Worm (Caenorhabditis elegans): ENCODE data around the gene col-155.

DNA sequence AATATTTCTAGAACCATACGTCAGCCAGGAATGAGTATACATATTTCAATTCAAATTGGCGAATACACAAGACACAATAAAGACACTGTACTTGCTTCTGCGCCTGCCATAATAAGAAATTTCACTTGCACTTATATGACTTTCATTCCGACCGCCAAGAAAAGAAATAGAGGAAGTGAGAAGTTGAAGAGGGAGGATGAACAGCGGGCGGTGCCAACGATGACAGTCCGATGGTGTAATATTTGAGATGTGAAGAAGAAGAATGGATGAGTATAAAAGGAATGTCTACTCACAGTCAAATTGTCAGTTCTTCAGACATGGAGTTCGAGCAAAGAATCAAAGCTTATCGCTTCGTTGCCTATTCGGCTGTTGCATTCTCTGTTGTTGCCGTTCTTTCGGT lies 4.6 kb downstream of the col-155 start, which contains the start of gene col-154:
- TF ChIP-seq unc-30 (tag; optimal IDR thresholded peaks at IDR 0.05) (no peak), egl-27 (tag; optimal IDR thresholded peaks at IDR 0.05) (no peak), lin-39 (tag; optimal IDR thresholded peaks at IDR 0.05) (no peak), unc-130 (tag; optimal IDR thresholded peaks at IDR 0.05) (no peak), snpc-4 (tag; optimal IDR thresholded peaks at IDR 0.05) (no peak), blmp-1 (tag; optimal IDR thresholded peaks at IDR 0.05) (peak; percentile 73), rnt-1 (tag; optimal IDR thresholded peaks at IDR 0.05) (no peak), ces-1 (GFP tag; optimal IDR thresholded peaks at IDR 0.05) (no peak)
